Worm (Caenorhabditis elegans): Measurements from ENCODE around the gene K08C7.6.

Gene K08C7.6

ce11 chrIV:10697022-10697979 lies 11.6 kb upstream of the K08C7.6 start, which contains the start of gene allo-1 (continued):
- TF ChIP-seq repo-1 (tag; optimal IDR thresholded peaks at IDR 0.05) = no peak
- no peak for TF ChIP-seq tlf-1 (GFP tag; optimal IDR thresholded peaks at IDR 0.05)

- no peak for TF ChIP-seq cebp-2 (GFP tag; IDR thresholded peaks at IDR 0.05)
- TF ChIP-seq tbx-9 (tag; optimal IDR thresholded peaks at IDR 0.05; ENCODE audit: borderline replicate concordance) = no peak
- no peak for TF ChIP-seq egrh-3 (GFP tag; IDR thresholded peaks at IDR 0.05)
- TF ChIP-seq ZK185.1 (tag; optimal IDR thresholded peaks at IDR 0.05; ENCODE audit: poor library complexity, severe bottlenecking) = no peak
- TF ChIP-seq madf-8 (GFP tag; conservative IDR thresholded peaks at IDR 0.05) = no peak
- TF ChIP-seq hmg-20 (GFP tag; IDR thresholded peaks at IDR 0.05) = no peak
- TF ChIP-seq F10E7.11 (tag; optimal IDR thresholded peaks at IDR 0.05) = no peak
- no peak for TF ChIP-seq attf-6 (GFP tag; IDR thresholded peaks at IDR 0.05)
- no peak for TF ChIP-seq ztf-22 (GFP tag; optimal IDR thresholded peaks at IDR 0.05)
- TF ChIP-seq hmg-1.2 (GFP tag; IDR thresholded peaks at IDR 0.05) = no peak
- TF ChIP-seq hlh-12 (tag; optimal IDR thresholded peaks at IDR 0.05) = no peak
- no peak for TF ChIP-seq hlh-26 (GFP tag; conservative IDR thresholded peaks at IDR 0.05)
Observed at ce11 chrIV:10695203-10695602, 9.5 kb upstream of the K08C7.6 start, which contains the start of gene R102.4. Gene R102.4, minus strand, starts transcription at chrIV:10695303.

DNA sequence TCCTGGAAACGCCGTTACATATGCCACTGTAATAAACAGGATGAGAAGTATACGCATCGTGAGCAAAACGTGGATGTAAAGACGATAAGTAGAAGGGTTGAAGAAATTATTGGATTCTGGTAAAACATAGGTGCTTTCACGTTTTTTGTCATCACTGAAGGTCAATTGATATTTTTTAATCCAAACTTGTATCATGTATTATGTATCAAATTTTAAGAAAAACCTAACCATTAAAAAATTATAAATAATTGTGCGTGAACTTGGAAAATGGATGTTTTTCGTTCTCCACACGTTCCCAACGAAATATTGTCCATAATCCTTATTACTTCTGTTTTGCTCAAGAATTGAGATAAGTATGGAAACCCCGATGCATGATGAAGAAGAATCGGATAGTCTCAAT lies 4.5 kb upstream of the K08C7.6 start, which contains the start of gene R102.8:
R102.8 (minus strand) TSS at position 101 of the 400 bp plus-strand sequence.
- TF ChIP-seq nhr-90 (tag; optimal IDR thresholded peaks at IDR 0.05) (no peak), akir-1 (GFP tag; optimal IDR thresholded peaks at IDR 0.05) (no peak), egl-44 (GFP tag; IDR thresholded peaks at IDR 0.05) (no peak), B0019.2 (GFP tag; conservative IDR thresholded peaks at IDR 0.05) (no peak), hsf-1 (GFP tag; IDR thresholded peaks at IDR 0.05) (no peak), ceh-40 (GFP tag; IDR thresholded peaks at IDR 0.05) (no peak), atf-7 (tag; optimal IDR thresholded peaks at IDR 0.05) (no peak), unc-62 (GFP tag; optimal IDR thresholded peaks at IDR 0.05) (no peak), tlf-1 (GFP tag; optimal IDR thresholded peaks at IDR 0.05) (no peak), ceh-91 (GFP tag; IDR thresholded peaks at IDR 0.05) (no peak), B0336.3 (GFP tag; IDR thresholded peaks at IDR 0.05) (no peak), lin-40 (tag; optimal IDR thresholded peaks at IDR 0.05) (no peak), nfyb-1 (GFP tag; IDR thresholded peaks at IDR 0.05) (no peak), pha-4 (tag; optimal IDR thresholded peaks at IDR 0.05) (no peak), snpc-1.1 (tag; optimal IDR thresholded peaks at IDR 0.05; ENCODE audit: insufficient read depth) (no peak), lin-35 (GFP tag; optimal IDR thresholded peaks at IDR 0.05) (no peak), lin-54 (GFP tag; optimal IDR thresholded peaks at IDR 0.05) (no peak), ztf-28 (GFP tag; IDR thresholded peaks at IDR 0.05) (no peak), bed-2 (GFP tag; IDR thresholded peaks at IDR 0.05) (no peak)

DNA sequence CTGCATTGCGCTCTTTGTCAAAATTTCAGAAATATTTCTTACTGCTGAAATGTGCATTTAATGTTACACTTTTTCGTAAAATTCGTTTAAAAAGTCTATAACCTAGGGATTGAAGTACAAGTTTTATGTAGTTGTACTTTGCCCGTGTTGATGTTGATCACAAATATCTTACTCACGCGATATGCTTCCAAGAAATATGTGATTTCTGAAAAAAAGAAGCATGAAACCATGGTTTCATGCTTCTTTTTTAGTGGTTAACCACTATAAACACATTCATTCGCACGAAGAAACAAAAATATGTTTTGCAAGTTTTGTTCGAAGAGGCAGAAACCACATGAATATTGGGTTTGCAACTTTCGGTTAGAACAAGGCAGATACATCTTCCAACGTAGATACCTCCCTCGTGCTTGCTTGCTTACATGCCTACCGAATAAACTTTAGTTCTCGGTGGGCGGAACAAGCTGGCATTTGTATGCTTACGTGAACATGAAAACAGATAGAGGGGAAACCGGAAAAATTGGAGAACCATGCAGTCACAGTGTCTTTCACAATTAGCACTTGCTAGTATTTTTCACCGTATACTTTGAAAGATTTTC lies 3.4 kb upstream of the K08C7.6 start, which contains the start of gene R102.3:
R102.3 (plus strand) TSS at position 546 of the 596 bp plus-strand sequence.
- no peak for TF ChIP-seq madf-3 (GFP tag; IDR thresholded peaks at IDR 0.05)
- TF ChIP-seq ztf-18 (tag; optimal IDR thresholded peaks at IDR 0.05) = no peak

Data from whole organism, young adult.